Fruit fly (Drosophila melanogaster) Kc167 (cell line): Measurements from ENCODE around the gene be.

Experiments
- Myc ChIP-seq: fragments of >200 bp; optimal IDR thresholded peaks from 2 replicates; lab custom pipeline; 2017; ENCODE audit warnings: missing external identifiers
- Sin3A ChIP-seq: fragments of >200 bp; optimal IDR thresholded peaks from 2 replicates; lab custom pipeline; 2018; ENCODE audit warnings: missing external identifiers
- h ChIP-seq: fragments of >200 bp; optimal IDR thresholded peaks from 3 replicates; lab custom pipeline; 2018; ENCODE audit warnings: missing external identifiers
- psq ChIP-seq: fragments of >200 bp; optimal IDR thresholded peaks from 2 replicates; lab custom pipeline; 2017; ENCODE audit warnings: missing external identifiers
- ttk ChIP-seq: sonication (Bioruptor generic); optimal IDR thresholded peaks from 2 replicates; lab custom pipeline; 2017; ENCODE audit warnings: missing external identifiers

DNA sequence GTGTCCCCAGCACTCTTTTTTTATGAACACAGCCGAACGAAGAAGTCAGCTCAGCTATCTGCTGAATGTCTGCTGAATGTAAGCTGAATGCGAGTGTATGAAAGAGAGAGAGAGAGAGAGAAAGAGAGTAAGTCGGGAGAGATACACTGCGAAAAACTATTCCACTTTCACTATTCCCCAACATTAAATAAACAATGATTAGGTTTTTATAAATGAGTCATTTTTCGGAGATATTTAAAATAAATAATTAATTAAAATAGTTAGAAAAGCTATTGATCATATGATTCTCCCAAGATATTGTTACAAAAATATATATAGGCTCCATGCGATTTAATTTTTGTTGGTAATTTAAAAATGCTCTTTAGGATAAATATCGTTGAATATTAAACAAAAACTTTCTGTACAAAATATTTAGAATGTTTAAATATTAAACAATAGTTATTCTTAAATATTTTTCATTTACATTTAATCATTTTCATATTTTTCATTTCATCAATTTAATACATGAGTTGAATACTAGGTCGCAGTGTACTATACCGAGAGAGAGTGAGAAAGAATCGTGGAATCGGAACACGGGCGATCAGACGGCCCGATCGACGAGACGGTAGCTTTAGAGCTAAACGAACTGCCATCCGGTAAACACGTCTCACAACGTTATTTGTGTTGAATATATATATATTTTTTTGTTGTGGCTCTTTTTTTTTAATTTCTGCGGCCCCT, at the start of gene be:
- no peak for TF ChIP-seq Myc
- no peak for TF ChIP-seq h (lab: Kevin White, UChicago)
- no peak for TF ChIP-seq psq (lab: Kevin White, UChicago)
- TF ChIP-seq ttk (lab: Kevin White, UChicago), result no peak
- TF ChIP-seq Sin3A, result no peak
